Fruit fly (Drosophila melanogaster): ENCODE data around the gene CG13771.

Gene CG13771

DNA sequence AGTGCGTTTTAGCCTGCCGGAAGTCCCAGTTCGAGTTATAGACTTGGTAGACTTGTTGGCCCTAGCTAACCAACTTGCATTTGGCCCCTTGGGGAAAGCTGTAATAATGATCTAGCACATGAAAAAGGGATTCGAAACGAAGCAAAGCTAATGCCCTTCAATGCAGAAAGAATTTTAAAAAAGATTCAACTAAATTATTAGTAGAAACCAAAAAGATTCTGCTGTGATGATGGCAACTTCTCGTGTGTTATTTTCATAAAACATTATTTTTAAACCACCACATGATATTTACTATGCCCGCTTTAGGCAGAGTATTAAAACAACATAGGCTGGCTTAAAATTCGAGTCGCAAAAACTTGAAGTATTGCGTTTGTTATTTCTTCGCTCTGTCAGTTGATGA is 28.6 kb upstream of the CG13771 start:
- peak; percentile 2 for TF ChIP-seq h (GFP tag; optimal IDR thresholded peaks at IDR 0.05)
- TF ChIP-seq Myc (optimal IDR thresholded peaks at IDR 0.05): no peak

DNA sequence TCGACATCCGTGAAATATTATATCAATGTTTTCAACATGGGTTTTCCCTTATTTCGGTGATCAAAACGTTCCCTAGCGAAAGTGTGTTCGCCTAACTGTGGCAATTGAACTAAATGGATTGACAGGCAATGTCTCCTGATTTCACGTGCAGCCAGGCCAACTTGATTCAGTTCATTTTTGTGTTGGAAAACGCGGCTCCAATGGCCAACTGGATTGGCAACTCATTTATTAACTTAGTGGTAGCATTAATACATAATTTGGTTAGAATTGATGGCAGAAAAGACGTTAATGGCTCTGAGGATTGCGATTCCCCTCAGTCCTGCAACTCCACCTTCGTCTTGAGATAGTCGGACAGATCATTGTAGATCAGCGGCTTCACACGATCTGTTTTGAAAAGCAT is 23.2 kb upstream of the CG13771 start, which contains the start of gene CG11327:
Gene CG11327 (minus strand): TSS at position 101 of the 400 bp plus-strand sequence.
- TF ChIP-seq Rel (GFP tag; optimal IDR thresholded peaks at IDR 0.05) (no peak), Rel (tag; optimal IDR thresholded peaks at IDR 0.05) (no peak), sv (GFP tag; optimal IDR thresholded peaks at IDR 0.05) (no peak), pan (optimal IDR thresholded peaks at IDR 0.05) (no peak), HLH106 (tag; optimal IDR thresholded peaks at IDR 0.05) (no peak), brk (GFP tag; optimal IDR thresholded peaks at IDR 0.05) (no peak), Jra (GFP tag; optimal IDR thresholded peaks at IDR 0.05) (no peak), Mio (GFP tag; optimal IDR thresholded peaks at IDR 0.05) (no peak), dl (GFP tag; optimal IDR thresholded peaks at IDR 0.05; ENCODE audit: insufficient read depth in 1 of 2, partially characterized antibody in 2 of 2) (no peak), Hnf4 (GFP tag; optimal IDR thresholded peaks at IDR 0.05) (no peak), dsf (GFP tag; optimal IDR thresholded peaks at IDR 0.05; ENCODE audit: borderline replicate concordance) (no peak), OdsH (GFP tag; optimal IDR thresholded peaks at IDR 0.05) (no peak)

DNA sequence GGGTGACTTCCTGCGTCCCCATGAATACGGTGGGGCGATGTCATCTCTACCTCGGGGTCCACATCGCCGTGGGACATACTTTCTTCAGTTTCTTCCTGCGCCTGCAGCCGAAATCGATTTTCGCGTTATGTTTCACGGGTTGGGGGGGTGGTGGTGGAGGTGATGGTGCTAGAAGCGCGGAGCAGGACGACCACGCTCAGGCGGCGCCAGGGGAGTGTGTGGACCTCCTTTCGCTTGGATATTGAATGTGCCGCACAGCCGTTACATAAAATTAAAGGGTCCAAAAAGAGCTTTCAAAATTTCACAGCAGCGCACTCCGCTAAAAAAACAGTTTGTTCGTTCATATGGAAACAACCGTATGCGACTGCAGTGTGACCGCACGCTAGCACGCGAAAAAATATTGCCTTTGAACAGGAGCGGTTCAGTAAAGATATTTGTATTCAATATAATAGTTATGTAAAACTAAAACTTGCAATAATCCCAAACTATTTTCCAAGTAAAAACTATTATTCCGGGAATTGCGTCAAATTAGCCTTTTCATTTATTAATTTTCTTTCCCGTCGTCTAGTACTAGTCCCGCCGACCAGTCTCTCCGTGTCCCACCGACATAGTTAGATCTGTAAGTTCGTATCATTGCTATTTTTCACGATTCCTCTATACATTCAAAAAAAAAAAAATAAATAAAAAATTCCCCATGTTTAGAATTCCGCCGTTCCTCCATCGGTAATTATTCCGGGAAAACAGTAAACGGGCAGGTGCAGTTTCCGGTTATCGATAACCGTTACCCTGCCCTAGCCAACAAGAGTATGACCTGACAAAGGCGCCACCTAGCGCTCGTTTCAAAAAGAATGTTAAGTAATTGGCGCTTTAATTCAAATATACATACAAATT is 20.8 kb upstream of the CG13771 start, which contains the start of gene Nhe3:
Gene Nhe3 (minus strand): TSS at position 373 of the 891 bp plus-strand sequence.
- TF ChIP-seq dsf (GFP tag; optimal IDR thresholded peaks at IDR 0.05; ENCODE audit: borderline replicate concordance) (peak; percentile 37), dmrt93B (GFP tag; optimal IDR thresholded peaks at IDR 0.05) (peak; percentile 2), Hnf4 (GFP tag; optimal IDR thresholded peaks at IDR 0.05) (peak; percentile 75), Rel (GFP tag; optimal IDR thresholded peaks at IDR 0.05) (no peak), Rel (tag; optimal IDR thresholded peaks at IDR 0.05) (peak; percentile 46), GATAd (GFP tag; optimal IDR thresholded peaks at IDR 0.05) (no peak), sage (GFP tag; optimal IDR thresholded peaks at IDR 0.05) (peak; percentile 24), Mio (GFP tag; optimal IDR thresholded peaks at IDR 0.05) (no peak), rgr (GFP tag; optimal IDR thresholded peaks at IDR 0.05) (peak; percentile 78), psq (GFP tag; optimal IDR thresholded peaks at IDR 0.05) (peak; percentile 63), Myc (optimal IDR thresholded peaks at IDR 0.05) (no peak), OdsH (GFP tag; optimal IDR thresholded peaks at IDR 0.05) (peak; percentile 82), Vsx2 (GFP tag; optimal IDR thresholded peaks at IDR 0.05; ENCODE audit: partially characterized antibody) (peak; percentile 32), usp (GFP tag; optimal IDR thresholded peaks at IDR 0.05) (no peak), Sp1 (GFP tag; optimal IDR thresholded peaks at IDR 0.05) (peak; percentile 72), jim (GFP tag; optimal IDR thresholded peaks at IDR 0.05) (peak; percentile 61), tai (GFP tag; optimal IDR thresholded peaks at IDR 0.05) (no peak), ey (GFP tag; optimal IDR thresholded peaks at IDR 0.05) (peak; percentile 82), foxo (GFP tag; optimal IDR thresholded peaks at IDR 0.05) (peak in 1 of 2 experiments; percentile 84), HLH106 (tag; optimal IDR thresholded peaks at IDR 0.05) (peak; percentile 77), lola (GFP tag; optimal IDR thresholded peaks at IDR 0.05) (no peak), fru (GFP tag; optimal IDR thresholded peaks at IDR 0.05) (peak; percentile 42), CG9705 (GFP tag; optimal IDR thresholded peaks at IDR 0.05) (peak; percentile 53), Hr83 (GFP tag; optimal IDR thresholded peaks at IDR 0.05; ENCODE audit: poor library complexity, severe bottlenecking) (peak; percentile 44), Jra (GFP tag; optimal IDR thresholded peaks at IDR 0.05) (peak; percentile 68), h (GFP tag; optimal IDR thresholded peaks at IDR 0.05) (peak; percentile 85), sv (GFP tag; optimal IDR thresholded peaks at IDR 0.05) (peak; percentile 86), br (GFP tag; optimal IDR thresholded peaks at IDR 0.05) (peak; percentile 80), woc (GFP tag; optimal IDR thresholded peaks at IDR 0.05) (peak; percentile 76)

DNA sequence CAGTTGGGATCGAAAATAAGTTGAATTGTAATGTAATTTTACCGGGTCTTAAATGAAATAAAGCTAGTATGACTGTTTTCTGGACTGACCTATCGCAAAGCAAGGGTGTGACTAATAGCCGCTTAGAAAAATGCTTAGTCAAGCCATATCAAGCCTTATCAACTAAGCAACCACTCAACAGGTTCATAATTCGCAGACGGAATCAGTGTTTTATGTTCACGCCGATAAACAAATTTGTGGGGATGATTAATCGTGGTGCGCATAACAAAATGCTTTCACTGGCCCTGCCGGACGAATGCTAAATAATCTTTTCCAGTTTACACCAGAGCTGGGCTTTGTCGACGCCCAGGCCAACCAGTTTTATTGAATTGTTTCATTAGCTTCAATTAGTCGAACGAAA is 19.5 kb upstream of the CG13771 start:
- TF ChIP-seq ey (GFP tag; optimal IDR thresholded peaks at IDR 0.05) (no peak), Hr83 (GFP tag; optimal IDR thresholded peaks at IDR 0.05; ENCODE audit: poor library complexity, severe bottlenecking) (no peak), GATAd (GFP tag; optimal IDR thresholded peaks at IDR 0.05) (no peak), usp (GFP tag; optimal IDR thresholded peaks at IDR 0.05) (no peak), dmrt93B (GFP tag; optimal IDR thresholded peaks at IDR 0.05) (no peak), h (GFP tag; optimal IDR thresholded peaks at IDR 0.05) (no peak), Abd-B (GFP tag; optimal IDR thresholded peaks at IDR 0.05) (no peak), Dif (GFP tag; optimal IDR thresholded peaks at IDR 0.05; ENCODE audit: partially characterized antibody) (no peak), Jra (GFP tag; optimal IDR thresholded peaks at IDR 0.05) (no peak), Myc (optimal IDR thresholded peaks at IDR 0.05) (no peak), HLH106 (tag; optimal IDR thresholded peaks at IDR 0.05) (no peak), Vsx2 (GFP tag; optimal IDR thresholded peaks at IDR 0.05; ENCODE audit: partially characterized antibody) (no peak), Dfd (GFP tag; optimal IDR thresholded peaks at IDR 0.05) (no peak), br (GFP tag; optimal IDR thresholded peaks at IDR 0.05) (no peak), CG9705 (GFP tag; optimal IDR thresholded peaks at IDR 0.05) (no peak), lola (GFP tag; optimal IDR thresholded peaks at IDR 0.05) (no peak), Sp1 (GFP tag; optimal IDR thresholded peaks at IDR 0.05) (no peak), CrebA (GFP tag; optimal IDR thresholded peaks at IDR 0.05; ENCODE audit: borderline replicate concordance) (no peak), dl (GFP tag; optimal IDR thresholded peaks at IDR 0.05; ENCODE audit: insufficient read depth in 1 of 2, partially characterized antibody in 2 of 2) (no peak)

Measured in whole organism, wandering third instar larva.